Fruit fly (Drosophila melanogaster) whole organism, wandering third instar larva: ENCODE data around the gene CG18747.

ENCODE experiments used
- Abd-B ChIP-seq: fragments of >200 bp; optimal IDR thresholded peaks from 2 replicates; lab custom pipeline; 2017; ENCODE audit warnings: missing biosample characterization, missing genetic modification characterization
- CG9705 ChIP-seq: fragments of 200-800 bp; sonication (Bioruptor generic); optimal IDR thresholded peaks from 2 replicates; lab custom pipeline; 2018; ENCODE audit warnings: missing biosample characterization, mild to moderate bottlenecking, missing genetic modification characterization
- CrebA ChIP-seq: fragments of 200-800 bp; sonication (Bioruptor generic); optimal IDR thresholded peaks from 2 replicates; lab custom pipeline; 2016; ENCODE audit warnings: missing biosample characterization, mild to moderate bottlenecking, missing genetic modification characterization, borderline replicate concordance
- HLH106 ChIP-seq: fragments of 200-800 bp; optimal IDR thresholded peaks from 3 replicates; lab custom pipeline; 2019; ENCODE audit warnings: missing biosample characterization, mild to moderate bottlenecking, missing genetic modification characterization, moderate library complexity
- Hnf4 ChIP-seq: fragments of 200-800 bp; sonication (Bioruptor generic); optimal IDR thresholded peaks from 2 replicates; lab custom pipeline; 2016; ENCODE audit warnings: missing biosample characterization, mild to moderate bottlenecking, missing genetic modification characterization
- Hr83 ChIP-seq: fragments of 200-300 bp; sonication (Bioruptor generic); optimal IDR thresholded peaks from 2 replicates; lab custom pipeline; 2016; ENCODE audit warnings: missing biosample characterization, mild to moderate bottlenecking, missing genetic modification characterization, moderate library complexity; ENCODE audit not compliant: poor library complexity, severe bottlenecking
- Jra ChIP-seq: sonication (Bioruptor generic); optimal IDR thresholded peaks from 2 replicates; lab custom pipeline; 2016; ENCODE audit warnings: missing biosample characterization, missing genetic modification characterization
- Myc ChIP-seq: fragments of >200 bp; optimal IDR thresholded peaks from 2 replicates; lab custom pipeline; 2017
- N ChIP-seq: fragments of >200 bp; optimal IDR thresholded peaks from 2 replicates; lab custom pipeline; 2018; ENCODE audit warnings: missing biosample characterization, missing external identifiers, missing genetic modification characterization
- Rel ChIP-seq, 2 experiments: fragments of 200-800 bp; sonication (Bioruptor generic) in 1 of 2; optimal IDR thresholded peaks; 2 replicates in 1 of 2; 3 replicates in 1 of 2; lab custom pipeline; 2016 to 2019; ENCODE audit warnings: mild to moderate bottlenecking in 2 of 2, missing biosample characterization in 2 of 2, missing genetic modification characterization in 2 of 2, moderate library complexity in 1 of 2
- Sp1 ChIP-seq: fragments of 200-800 bp; sonication (Bioruptor generic); optimal IDR thresholded peaks from 3 replicates; lab custom pipeline; 2019; ENCODE audit warnings: missing biosample characterization, mild to moderate bottlenecking, missing genetic modification characterization, moderate library complexity
- Vsx2 ChIP-seq: fragments of 200-300, 225-300 bp; sonication (Bioruptor generic); optimal IDR thresholded peaks from 2 replicates; lab custom pipeline; 2018; ENCODE audit warnings: missing biosample characterization, missing genetic modification characterization; ENCODE audit not compliant: partially characterized antibody
- br ChIP-seq: fragments of 200-800 bp; sonication (Bioruptor generic); optimal IDR thresholded peaks from 2 replicates; lab custom pipeline; 2016; ENCODE audit warnings: missing biosample characterization, missing genetic modification characterization
- dl ChIP-seq, 2 experiments: fragments of 175-275, 200-275 bp in 1 of 2; fragments of 200-275 bp in 1 of 2; sonication (Bioruptor generic); optimal IDR thresholded peaks; lab custom pipeline; 2018; ENCODE audit warnings: mild to moderate bottlenecking in 2 of 2, missing biosample characterization in 2 of 2, missing genetic modification characterization in 2 of 2, moderate library complexity in 2 of 2; ENCODE audit not compliant: partially characterized antibody in 2 of 2, insufficient read depth in 1 of 2
- dsf ChIP-seq: sonication (Bioruptor generic); optimal IDR thresholded peaks from 2 replicates; lab custom pipeline; 2016; ENCODE audit warnings: missing biosample characterization, missing genetic modification characterization, borderline replicate concordance
- ey ChIP-seq: fragments of 200-800 bp; sonication (Bioruptor generic); optimal IDR thresholded peaks from 2 replicates; lab custom pipeline; 2016; ENCODE audit warnings: missing biosample characterization, missing genetic modification characterization
- foxo ChIP-seq, 2 experiments: fragments of 200-800 bp; sonication (Bioruptor generic); optimal IDR thresholded peaks; 2 replicates in 1 of 2; 3 replicates in 1 of 2; lab custom pipeline; 2016 to 2017; ENCODE audit warnings: missing biosample characterization in 2 of 2, missing genetic modification characterization in 2 of 2
- fru ChIP-seq: fragments of 200-800 bp; sonication (Bioruptor generic); optimal IDR thresholded peaks from 3 replicates; lab custom pipeline; 2016; ENCODE audit warnings: missing biosample characterization, mild to moderate bottlenecking, missing genetic modification characterization
- h ChIP-seq: fragments of 200-800 bp; sonication (Bioruptor generic); optimal IDR thresholded peaks from 3 replicates; lab custom pipeline; 2016; ENCODE audit warnings: missing biosample characterization, mild to moderate bottlenecking, missing genetic modification characterization
- jim ChIP-seq: fragments of 175-275, 200-325 bp; sonication (Bioruptor generic); optimal IDR thresholded peaks from 2 replicates; lab custom pipeline; 2016; ENCODE audit warnings: missing biosample characterization, mild to moderate bottlenecking, missing genetic modification characterization
- lola ChIP-seq: fragments of >200 bp; optimal IDR thresholded peaks from 2 replicates; lab custom pipeline; 2017; ENCODE audit warnings: missing biosample characterization, missing genetic modification characterization
- pan ChIP-seq: fragments of >200 bp; optimal IDR thresholded peaks from 2 replicates; lab custom pipeline; 2017
- psq ChIP-seq: fragments of 200-800 bp; sonication (Bioruptor generic); optimal IDR thresholded peaks from 3 replicates; lab custom pipeline; 2017; ENCODE audit warnings: missing biosample characterization, mild to moderate bottlenecking, missing genetic modification characterization, moderate library complexity
- rgr ChIP-seq: fragments of 200-800 bp; sonication (Bioruptor generic); optimal IDR thresholded peaks from 3 replicates; lab custom pipeline; 2016; ENCODE audit warnings: missing biosample characterization, mild to moderate bottlenecking, missing genetic modification characterization
- sage ChIP-seq: fragments of 200-800 bp; sonication (Bioruptor generic); optimal IDR thresholded peaks from 2 replicates; lab custom pipeline; 2016; ENCODE audit warnings: missing biosample characterization, mild to moderate bottlenecking, missing genetic modification characterization
- sv ChIP-seq: fragments of 200-800 bp; sonication (Bioruptor generic); optimal IDR thresholded peaks from 3 replicates; lab custom pipeline; 2016; ENCODE audit warnings: missing biosample characterization, missing genetic modification characterization
- tai ChIP-seq: sonication (Bioruptor generic); optimal IDR thresholded peaks from 2 replicates; lab custom pipeline; 2016; ENCODE audit warnings: missing biosample characterization, missing genetic modification characterization
- usp ChIP-seq: fragments of >200 bp; optimal IDR thresholded peaks from 2 replicates; lab custom pipeline; 2017; ENCODE audit warnings: missing biosample characterization, missing genetic modification characterization
- woc ChIP-seq: sonication (Bioruptor generic); optimal IDR thresholded peaks from 2 replicates; lab custom pipeline; 2016; ENCODE audit warnings: missing biosample characterization, mild to moderate bottlenecking, missing genetic modification characterization

The CG18747 gene

dm6 chr3R:7787899-7788298 is 4.7 kb upstream of the CG18747 start, which contains the start of gene CG18748:
TSS of gene CG18748 (minus strand) at chr3R:7787923.
- no peak for TF ChIP-seq Rel (GFP tag; optimal IDR thresholded peaks at IDR 0.05; lab: Kevin White, UChicago)
- peak; percentile 96 for TF ChIP-seq Rel (tag; optimal IDR thresholded peaks at IDR 0.05; lab: Kevin White, UChicago)
- peak; percentile 11 for TF ChIP-seq CrebA (GFP tag; lab: Kevin White, UChicago)
- TF ChIP-seq sv (GFP tag; lab: Kevin White, UChicago), result no peak

dm6 chr3R:7785784-7786183 is 2.5 kb upstream of the CG18747 start, which contains the start of gene CG18745:
TSS of gene CG18745 (minus strand) at chr3R:7786119.
- no peak for TF ChIP-seq dsf (GFP tag; lab: Kevin White, UChicago)
- TF ChIP-seq N, result no peak
- TF ChIP-seq rgr (GFP tag; lab: Kevin White, UChicago), result peak; percentile 15
- TF ChIP-seq foxo (GFP tag; optimal IDR thresholded peaks at IDR 0.05; lab: Kevin White, UChicago), result no peak
- TF ChIP-seq br (GFP tag; lab: Kevin White, UChicago), result no peak
- TF ChIP-seq psq, result no peak
- peak; percentile 11 for TF ChIP-seq Jra (GFP tag; lab: Kevin White, UChicago)
- TF ChIP-seq Hr83 (GFP tag; lab: Kevin White, UChicago), result no peak
- no peak for TF ChIP-seq ey (GFP tag; lab: Kevin White, UChicago)
- TF ChIP-seq Sp1 (GFP tag; lab: Kevin White, UChicago), result no peak
- TF ChIP-seq lola (GFP tag; lab: Kevin White, UChicago), result no peak
- TF ChIP-seq Vsx2 (GFP tag; lab: Kevin White, UChicago), result no peak
- TF ChIP-seq pan, result no peak
- no peak for TF ChIP-seq dl (GFP tag; optimal IDR thresholded peaks at IDR 0.05; lab: Kevin White, UChicago; ENCODE audit: insufficient read depth in 1 of 2, partially characterized antibody in 2 of 2)
- no peak for TF ChIP-seq CG9705 (GFP tag; lab: Kevin White, UChicago)
- no peak for TF ChIP-seq fru (GFP tag; lab: Kevin White, UChicago)
- TF ChIP-seq tai, result no peak
- TF ChIP-seq Rel (GFP tag; optimal IDR thresholded peaks at IDR 0.05; lab: Kevin White, UChicago), result no peak
- peak; percentile 40 for TF ChIP-seq Rel (tag; optimal IDR thresholded peaks at IDR 0.05; lab: Kevin White, UChicago)
- no peak for TF ChIP-seq HLH106 (tag; lab: Kevin White, UChicago)
- no peak for TF ChIP-seq woc (GFP tag; lab: Kevin White, UChicago)
- TF ChIP-seq Myc, result no peak
- TF ChIP-seq Hnf4 (GFP tag; lab: Kevin White, UChicago), result no peak

- no peak for TF ChIP-seq sage (GFP tag; lab: Kevin White, UChicago)
- no peak for TF ChIP-seq Hnf4 (GFP tag; lab: Kevin White, UChicago)
- TF ChIP-seq Myc, result peak; percentile 57
- TF ChIP-seq Sp1 (GFP tag; lab: Kevin White, UChicago), result no peak
- no peak for TF ChIP-seq h (GFP tag; lab: Kevin White, UChicago)
Observed at dm6 chr3R:7779620-7780019, 3.6 kb downstream of the CG18747 start.

- TF ChIP-seq psq, result no peak
- TF ChIP-seq Abd-B (GFP tag; lab: Kevin White, UChicago), result no peak
- TF ChIP-seq N, result no peak
- TF ChIP-seq ey (GFP tag; lab: Kevin White, UChicago), result no peak
- TF ChIP-seq jim, result no peak
Observed at dm6 chr3R:7771656-7772055, 11.6 kb downstream of the CG18747 start, which contains the start of gene CG11286. TSS of gene CG11286 (minus strand) at chr3R:7771756.

- TF ChIP-seq Rel (GFP tag; optimal IDR thresholded peaks at IDR 0.05; lab: Kevin White, UChicago) (no peak), Rel (tag; optimal IDR thresholded peaks at IDR 0.05; lab: Kevin White, UChicago) (peak; percentile 55), fru (GFP tag; lab: Kevin White, UChicago) (no peak)
- TF ChIP-seq, all 38 proteins: peak for 1
Observed at dm6 chr3R:7760970-7761558, 22.2 kb downstream of the CG18747 start.

dm6 chr3R:7759486-7759885 is 23.8 kb downstream of the CG18747 start, which contains the start of gene Sp7:
TSS of gene Sp7 (plus strand) at chr3R:7759786.
- TF ChIP-seq foxo (GFP tag; optimal IDR thresholded peaks at IDR 0.05; lab: Kevin White, UChicago) (no peak), Rel (GFP tag; optimal IDR thresholded peaks at IDR 0.05; lab: Kevin White, UChicago) (no peak), Rel (tag; optimal IDR thresholded peaks at IDR 0.05; lab: Kevin White, UChicago) (no peak), ey (GFP tag; lab: Kevin White, UChicago) (no peak), Hnf4 (GFP tag; lab: Kevin White, UChicago) (no peak), tai (no peak), jim (no peak), rgr (GFP tag; lab: Kevin White, UChicago) (no peak), woc (GFP tag; lab: Kevin White, UChicago) (no peak), Myc (no peak), CrebA (GFP tag; lab: Kevin White, UChicago) (no peak), dsf (GFP tag; lab: Kevin White, UChicago) (no peak), br (GFP tag; lab: Kevin White, UChicago) (no peak), Hr83 (GFP tag; lab: Kevin White, UChicago) (no peak), Sp1 (GFP tag; lab: Kevin White, UChicago) (no peak), sv (GFP tag; lab: Kevin White, UChicago) (no peak), usp (GFP tag; lab: Kevin White, UChicago) (no peak), HLH106 (tag; lab: Kevin White, UChicago) (no peak), dl (GFP tag; optimal IDR thresholded peaks at IDR 0.05; lab: Kevin White, UChicago; ENCODE audit: insufficient read depth in 1 of 2, partially characterized antibody in 2 of 2) (no peak)
